Worm (Caenorhabditis elegans): ENCODE measurements around the gene srd-33.

The srd-33 gene

DNA sequence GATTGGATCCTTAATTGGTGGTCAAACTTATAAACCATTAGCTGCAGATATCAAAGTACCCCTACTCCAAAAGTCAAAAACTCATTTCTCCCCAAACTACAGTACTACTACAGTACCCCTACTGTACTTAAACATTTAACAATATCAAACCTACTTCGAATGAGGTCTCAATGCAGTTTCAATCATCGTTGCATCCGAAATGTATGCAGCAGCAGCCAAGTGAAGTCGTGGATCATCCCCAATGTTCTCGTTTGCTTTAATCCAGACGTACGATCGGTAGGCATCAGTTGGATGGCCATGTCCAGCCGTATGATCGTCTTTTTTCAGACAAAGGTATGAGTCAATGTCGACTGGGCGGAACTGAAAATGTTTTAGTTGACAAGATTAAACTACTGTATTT is 14.5 kb upstream of the srd-33 start:
- TF ChIP-seq nhr-41 (GFP tag; IDR thresholded peaks at IDR 0.05) (no peak), aha-1 (tag) (peak; percentile 91)

DNA sequence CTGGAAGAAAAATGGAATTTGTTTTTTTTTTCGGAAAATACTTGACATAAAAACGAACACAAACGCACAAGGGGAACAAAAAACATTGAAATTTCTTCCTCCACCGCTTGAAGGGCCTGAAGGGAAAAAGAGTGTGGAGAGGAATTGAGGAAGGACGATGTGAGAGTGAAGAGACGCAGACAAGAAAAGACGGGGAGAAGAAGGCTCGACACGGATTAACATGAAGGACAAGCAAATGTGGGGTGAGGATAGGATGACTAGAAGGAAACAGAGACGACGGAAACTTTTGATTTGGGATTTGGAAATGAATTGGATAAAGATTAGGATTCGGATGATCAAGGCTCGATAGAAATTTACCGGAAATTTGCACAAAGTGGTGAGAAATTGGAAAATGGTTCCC is 11.6 kb upstream of the srd-33 start:
- peak; percentile 27 for TF ChIP-seq aha-1 (tag)
- peak; percentile 48 for TF ChIP-seq rbr-2 (tag; optimal IDR thresholded peaks at IDR 0.05)
- TF ChIP-seq lsy-2 (tag; optimal IDR thresholded peaks at IDR 0.05) = peak in 1 of 2 experiments; percentile 5
- TF ChIP-seq ces-1 (GFP tag; optimal IDR thresholded peaks at IDR 0.05) = no peak
- no peak for TF ChIP-seq mdt-29 (GFP tag; IDR thresholded peaks at IDR 0.05)
- no peak for TF ChIP-seq hif-1 (tag; optimal IDR thresholded peaks at IDR 0.05)
- TF ChIP-seq hlh-30 (tag; optimal IDR thresholded peaks at IDR 0.05; ENCODE audit: insufficient read depth) = no peak

DNA sequence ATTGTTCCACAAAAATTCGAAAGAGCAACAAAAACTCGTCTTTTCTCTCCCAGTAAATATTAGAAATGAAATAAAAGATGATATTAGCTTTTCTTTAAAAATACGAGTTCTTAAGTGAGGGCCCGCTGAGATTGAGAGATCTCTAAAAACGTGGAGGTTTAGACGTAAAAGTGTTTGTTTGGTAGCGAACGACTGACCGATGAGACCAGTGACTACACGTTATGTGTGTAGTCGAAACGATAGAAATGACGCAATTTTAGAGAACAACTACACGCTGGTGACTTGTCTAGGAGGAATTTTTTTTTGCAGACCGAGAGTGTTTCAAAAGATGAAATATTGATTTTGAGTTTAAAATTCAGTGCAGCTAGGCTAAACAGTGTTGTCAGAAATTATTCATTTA is 9.4 kb upstream of the srd-33 start, which contains the start of gene C37H5.13:
Gene C37H5.13 (minus strand): TSS at position 229 of the 400 bp plus-strand sequence.
- TF ChIP-seq madf-5 (GFP tag; IDR thresholded peaks at IDR 0.05) (no peak), dve-1 (tag; optimal IDR thresholded peaks at IDR 0.05; ENCODE audit: insufficient read depth) (peak; percentile 45), mes-2 (tag; optimal IDR thresholded peaks at IDR 0.05; ENCODE audit: poor library complexity, severe bottlenecking) (no peak), madf-9 (GFP tag; conservative IDR thresholded peaks at IDR 0.05) (no peak), nhr-25 (tag; optimal IDR thresholded peaks at IDR 0.05; ENCODE audit: borderline replicate concordance, insufficient read depth) (no peak), ztf-7 (tag; optimal IDR thresholded peaks at IDR 0.05) (peak; percentile 56), ceh-82 (tag; optimal IDR thresholded peaks at IDR 0.05) (no peak), lin-15B (tag; optimal IDR thresholded peaks at IDR 0.05) (no peak), nhr-111 (GFP tag; optimal IDR thresholded peaks at IDR 0.05) (no peak), daf-16 (GFP tag; optimal IDR thresholded peaks at IDR 0.05) (no peak), daf-16 (tag; optimal IDR thresholded peaks at IDR 0.05) (peak; percentile 42), hif-1 (tag; optimal IDR thresholded peaks at IDR 0.05) (peak in 1 of 2 experiments; percentile 2), nhr-11 (tag; optimal IDR thresholded peaks at IDR 0.05) (peak; percentile 11), hlh-30 (tag; optimal IDR thresholded peaks at IDR 0.05; ENCODE audit: insufficient read depth) (peak; percentile 48), nhr-41 (GFP tag; IDR thresholded peaks at IDR 0.05) (no peak), lin-29 (GFP tag; IDR thresholded peaks at IDR 0.05) (no peak), mep-1 (tag; optimal IDR thresholded peaks at IDR 0.05) (peak; percentile 28), nhr-42 (GFP tag; IDR thresholded peaks at IDR 0.05) (no peak), cey-2 (tag; optimal IDR thresholded peaks at IDR 0.05; ENCODE audit: borderline replicate concordance, insufficient read depth) (no peak), lsy-2 (tag; optimal IDR thresholded peaks at IDR 0.05) (peak in 1 of 2 experiments; percentile 19), egl-43 (GFP tag; IDR thresholded peaks at IDR 0.05) (no peak), egl-27 (tag; optimal IDR thresholded peaks at IDR 0.05) (no peak), F44E2.7 (GFP tag; IDR thresholded peaks at IDR 0.05) (no peak), aly-2 (tag; optimal IDR thresholded peaks at IDR 0.05) (no peak), nhr-28 (tag; optimal IDR thresholded peaks at IDR 0.05) (peak; percentile 98), mdl-1 (tag; optimal IDR thresholded peaks at IDR 0.05) (peak in 1 of 2 experiments; percentile 27), Y75B8A.6 (GFP tag; IDR thresholded peaks at IDR 0.05) (no peak), nhr-102 (tag; optimal IDR thresholded peaks at IDR 0.05) (no peak)

ce11 chrV:4864330-4864729 is 7.8 kb upstream of the srd-33 start:
- TF ChIP-seq nhr-6 (tag; optimal IDR thresholded peaks at IDR 0.05) (no peak), hmg-1.1 (GFP tag; IDR thresholded peaks at IDR 0.05) (no peak), ZK337.2 (GFP tag; IDR thresholded peaks at IDR 0.05) (no peak), sdz-12 (GFP tag; optimal IDR thresholded peaks at IDR 0.05) (no peak), ztf-7 (tag; optimal IDR thresholded peaks at IDR 0.05) (no peak), dmd-6 (GFP tag; IDR thresholded peaks at IDR 0.05) (no peak), duxl-1 (tag; optimal IDR thresholded peaks at IDR 0.05; ENCODE audit: poor library complexity) (no peak), rbr-2 (tag; optimal IDR thresholded peaks at IDR 0.05) (no peak), ces-1 (GFP tag; optimal IDR thresholded peaks at IDR 0.05) (no peak), zfp-3 (GFP tag; conservative IDR thresholded peaks at IDR 0.05) (no peak), F49E8.2 (tag; optimal IDR thresholded peaks at IDR 0.05; ENCODE audit: borderline replicate concordance) (no peak), nhr-102 (tag; optimal IDR thresholded peaks at IDR 0.05) (no peak), aly-2 (tag; optimal IDR thresholded peaks at IDR 0.05) (no peak), pha-4 (GFP tag; IDR thresholded peaks at IDR 0.05) (no peak), pha-4 (tag; optimal IDR thresholded peaks at IDR 0.05) (no peak)

All from whole organism, L4 larva.